Worm (Caenorhabditis elegans) whole organism, L1 larva: ENCODE measurements around the gene clec-84.

Experiments used
- fkh-10 ChIP-seq: sonication (generic microtip); optimal IDR thresholded peaks from 2 replicates; lab custom pipeline; 2017; ENCODE audit warnings: missing biosample characterization, missing genetic modification reagents, missing genetic modification characterization
- jun-1 ChIP-seq: fragments of 150-350 bp; optimal IDR thresholded peaks from 2 replicates; lab custom pipeline; 2014; ENCODE audit warnings: missing biosample characterization, missing genetic modification reagents, missing genetic modification characterization
- lin-13 ChIP-seq: fragments of 150-350 bp; optimal IDR thresholded peaks from 2 replicates; lab custom pipeline; 2014; ENCODE audit warnings: missing biosample characterization, missing genetic modification reagents, missing genetic modification characterization
- lin-15B ChIP-seq: fragments of 150-350 bp; sonication (generic microtip); optimal IDR thresholded peaks from 3 replicates; lab custom pipeline; 2014; ENCODE audit warnings: missing biosample characterization, missing genetic modification characterization
- mdl-1 ChIP-seq, 2 experiments: fragments of 150-350 bp; optimal IDR thresholded peaks; 2 replicates each; lab custom pipeline; 2014 to 2017; ENCODE audit warnings: missing biosample characterization in 2 of 2, missing genetic modification characterization in 2 of 2, inconsistent platforms in 1 of 2
- mep-1 ChIP-seq: fragments of 150-350 bp; optimal IDR thresholded peaks from 2 replicates; lab custom pipeline; 2014; ENCODE audit warnings: missing biosample characterization, missing genetic modification characterization
- nhr-11 ChIP-seq: fragments of 150-350 bp; optimal IDR thresholded peaks from 2 replicates; lab custom pipeline; 2014; ENCODE audit warnings: missing biosample characterization, missing genetic modification characterization
- nhr-237 ChIP-seq: fragments of 150-350 bp; optimal IDR thresholded peaks from 2 replicates; lab custom pipeline; 2014; ENCODE audit warnings: missing biosample characterization, missing genetic modification characterization
- nhr-47 ChIP-seq: sonication (generic microtip); optimal IDR thresholded peaks from 2 replicates; lab custom pipeline; 2016; ENCODE audit warnings: mild to moderate bottlenecking, missing genetic modification characterization, moderate library complexity, missing compliant biosample characterization
- snu-23 ChIP-seq: sonication (generic microtip); optimal IDR thresholded peaks from 2 replicates; lab custom pipeline; 2016; ENCODE audit warnings: missing genetic modification characterization, missing compliant biosample characterization
- unc-130 ChIP-seq: fragments of 150-350 bp; optimal IDR thresholded peaks from 2 replicates; lab custom pipeline; 2017; ENCODE audit warnings: missing biosample characterization, missing genetic modification characterization, inconsistent platforms
- unc-62 ChIP-seq: fragments of 150-350 bp; optimal IDR thresholded peaks from 2 replicates; lab custom pipeline; 2014; ENCODE audit warnings: missing biosample characterization, missing genetic modification reagents, missing genetic modification characterization

ce11 chrIV:2832587-2832986, 9.7 kb upstream of the clec-84 start, which contains the start of the genes Y54G2A.48 and pudl-1:
- TF ChIP-seq unc-130 (tag; lab: Kevin White, UChicago) (no peak), nhr-11 (tag; lab: Kevin White, UChicago) (no peak), lin-15B (tag; lab: Kevin White, UChicago) (no peak), nhr-237 (tag; lab: Kevin White, UChicago) (no peak), snu-23 (no peak), unc-62 (GFP tag; lab: Kevin White, UChicago) (no peak), jun-1 (tag; lab: Kevin White, UChicago) (no peak), mep-1 (tag; lab: Kevin White, UChicago) (no peak), lin-13 (GFP tag; lab: Kevin White, UChicago) (no peak), mdl-1 (tag; optimal IDR thresholded peaks at IDR 0.05; lab: Kevin White, UChicago) (no peak), fkh-10 (GFP tag; lab: Kevin White, UChicago) (no peak), nhr-47 (tag; lab: Kevin White, UChicago) (no peak)
